Fruit fly (Drosophila melanogaster): ENCODE data around the gene CG44014.

The CG44014 gene

dm6 chr3R:15517113-15517512, 8.4 kb upstream of the CG44014 start:
- TF ChIP-seq CG12605 (GFP tag; IDR thresholded peaks at IDR 0.05) (no peak), CG14655 (GFP tag; optimal IDR thresholded peaks at IDR 0.05) (no peak), CG8159 (tag; optimal IDR thresholded peaks at IDR 0.05) (no peak), CG9948 (tag; optimal IDR thresholded peaks at IDR 0.05) (no peak)

- no peak for TF ChIP-seq rn (GFP tag; IDR thresholded peaks at IDR 0.05)
- no peak for TF ChIP-seq D1 (tag; optimal IDR thresholded peaks at IDR 0.05)
- TF ChIP-seq CG14655 (GFP tag; optimal IDR thresholded peaks at IDR 0.05), result no peak
- TF ChIP-seq CG9948 (tag; optimal IDR thresholded peaks at IDR 0.05), result no peak
- no peak for TF ChIP-seq CG34367 (tag; optimal IDR thresholded peaks at IDR 0.05)
Observed at dm6 chr3R:15513208-15513607, 4.5 kb upstream of the CG44014 start.

- TF ChIP-seq gl (tag; optimal IDR thresholded peaks at IDR 0.05) (no peak), CG14655 (GFP tag; optimal IDR thresholded peaks at IDR 0.05) (no peak), fd96Ca (GFP tag; IDR thresholded peaks at IDR 0.05) (no peak), CG4496 (GFP tag; IDR thresholded peaks at IDR 0.05) (no peak), Ets98B (GFP tag; IDR thresholded peaks at IDR 0.05) (no peak), CG34367 (tag; optimal IDR thresholded peaks at IDR 0.05) (no peak), CG12605 (GFP tag; IDR thresholded peaks at IDR 0.05) (no peak), CG15710 (tag; optimal IDR thresholded peaks at IDR 0.05) (no peak), CG8159 (tag; optimal IDR thresholded peaks at IDR 0.05) (no peak), CG32121 (GFP tag; IDR thresholded peaks at IDR 0.05) (no peak), CG13204 (GFP tag; optimal IDR thresholded peaks at IDR 0.05) (no peak), Pif1B (GFP tag; optimal IDR thresholded peaks at IDR 0.05) (no peak), D1 (tag; optimal IDR thresholded peaks at IDR 0.05) (no peak), Pif1A (GFP tag; optimal IDR thresholded peaks at IDR 0.05) (no peak), EcR (GFP tag; optimal IDR thresholded peaks at IDR 0.05) (no peak)
Observed at dm6 chr3R:15512249-15512648, 3.6 kb upstream of the CG44014 start.

dm6 chr3R:15509817-15510216, 1.1 kb upstream of the CG44014 start, which contains the start of gene CG44013:
Gene CG44013, minus strand, starts transcription at chr3R:15509917.
- TF ChIP-seq Snoo (tag; optimal IDR thresholded peaks at IDR 0.05), result no peak
- no peak for TF ChIP-seq CG14655 (GFP tag; optimal IDR thresholded peaks at IDR 0.05)
- TF ChIP-seq CG10348 (GFP tag; IDR thresholded peaks at IDR 0.05), result no peak
- no peak for TF ChIP-seq fd96Ca (GFP tag; IDR thresholded peaks at IDR 0.05)
- TF ChIP-seq CG13204 (GFP tag; optimal IDR thresholded peaks at IDR 0.05), result no peak
- no peak for TF ChIP-seq Pif1B (GFP tag; optimal IDR thresholded peaks at IDR 0.05)
- no peak for TF ChIP-seq Pif1A (GFP tag; optimal IDR thresholded peaks at IDR 0.05)
- TF ChIP-seq CG17806 (tag; optimal IDR thresholded peaks at IDR 0.05), result no peak
- no peak for TF ChIP-seq CG4496 (GFP tag; IDR thresholded peaks at IDR 0.05)
- TF ChIP-seq rn (GFP tag; IDR thresholded peaks at IDR 0.05), result no peak
- TF ChIP-seq CG15710 (tag; optimal IDR thresholded peaks at IDR 0.05), result no peak
- no peak for TF ChIP-seq gl (tag; optimal IDR thresholded peaks at IDR 0.05)
- no peak for TF ChIP-seq CG12605 (GFP tag; IDR thresholded peaks at IDR 0.05)
- no peak for TF ChIP-seq CG9948 (tag; optimal IDR thresholded peaks at IDR 0.05)

dm6 chr3R:15507760-15508159, 926 bp downstream of the CG44014 start:
- no peak for TF ChIP-seq CG15710 (tag; optimal IDR thresholded peaks at IDR 0.05)
- no peak for TF ChIP-seq CG34367 (tag; optimal IDR thresholded peaks at IDR 0.05)
- no peak for TF ChIP-seq Pif1A (GFP tag; optimal IDR thresholded peaks at IDR 0.05)
- TF ChIP-seq CG9948 (tag; optimal IDR thresholded peaks at IDR 0.05), result no peak
- no peak for TF ChIP-seq CG10348 (GFP tag; IDR thresholded peaks at IDR 0.05)
- no peak for TF ChIP-seq fd96Ca (GFP tag; IDR thresholded peaks at IDR 0.05)
- no peak for TF ChIP-seq Ets98B (GFP tag; IDR thresholded peaks at IDR 0.05)
- no peak for TF ChIP-seq CG14655 (GFP tag; optimal IDR thresholded peaks at IDR 0.05)
- no peak for TF ChIP-seq D1 (tag; optimal IDR thresholded peaks at IDR 0.05)
- no peak for TF ChIP-seq CG8159 (tag; optimal IDR thresholded peaks at IDR 0.05)
- no peak for TF ChIP-seq rn (GFP tag; IDR thresholded peaks at IDR 0.05)
- no peak for TF ChIP-seq CG8301 (tag; optimal IDR thresholded peaks at IDR 0.05)
- no peak for TF ChIP-seq Snoo (tag; optimal IDR thresholded peaks at IDR 0.05)
- TF ChIP-seq CG13204 (GFP tag; optimal IDR thresholded peaks at IDR 0.05), result no peak
- TF ChIP-seq CG32121 (GFP tag; IDR thresholded peaks at IDR 0.05), result no peak
- no peak for TF ChIP-seq EcR (GFP tag; optimal IDR thresholded peaks at IDR 0.05)
- TF ChIP-seq CG4496 (GFP tag; IDR thresholded peaks at IDR 0.05), result no peak

- TF ChIP-seq Pif1A (GFP tag; optimal IDR thresholded peaks at IDR 0.05) (no peak), CG8301 (tag; optimal IDR thresholded peaks at IDR 0.05) (no peak), Snoo (tag; optimal IDR thresholded peaks at IDR 0.05) (no peak), Pif1B (GFP tag; optimal IDR thresholded peaks at IDR 0.05) (no peak), EcR (GFP tag; optimal IDR thresholded peaks at IDR 0.05) (no peak), CG34367 (tag; optimal IDR thresholded peaks at IDR 0.05) (no peak), CG9948 (tag; optimal IDR thresholded peaks at IDR 0.05) (no peak), CG13204 (GFP tag; optimal IDR thresholded peaks at IDR 0.05) (no peak), CG32121 (GFP tag; IDR thresholded peaks at IDR 0.05) (no peak), fd96Ca (GFP tag; IDR thresholded peaks at IDR 0.05) (no peak), CG4496 (GFP tag; IDR thresholded peaks at IDR 0.05) (no peak), CG15710 (tag; optimal IDR thresholded peaks at IDR 0.05) (no peak), CG10348 (GFP tag; IDR thresholded peaks at IDR 0.05) (no peak), D1 (tag; optimal IDR thresholded peaks at IDR 0.05) (no peak), CG17806 (tag; optimal IDR thresholded peaks at IDR 0.05) (no peak)
Observed at dm6 chr3R:15494302-15494701, 14.4 kb downstream of the CG44014 start, which contains the start of gene maca. Gene maca, plus strand, starts transcription at chr3R:15494602.

- no peak for TF ChIP-seq CG4496 (GFP tag; IDR thresholded peaks at IDR 0.05)
- no peak for TF ChIP-seq CG9948 (tag; optimal IDR thresholded peaks at IDR 0.05)
- no peak for TF ChIP-seq EcR (GFP tag; optimal IDR thresholded peaks at IDR 0.05)
- TF ChIP-seq Pif1B (GFP tag; optimal IDR thresholded peaks at IDR 0.05), result no peak
- TF ChIP-seq Pif1A (GFP tag; optimal IDR thresholded peaks at IDR 0.05), result no peak
- no peak for TF ChIP-seq CG13204 (GFP tag; optimal IDR thresholded peaks at IDR 0.05)
- no peak for TF ChIP-seq CG8301 (tag; optimal IDR thresholded peaks at IDR 0.05)
- TF ChIP-seq CG32121 (GFP tag; IDR thresholded peaks at IDR 0.05), result no peak
- no peak for TF ChIP-seq rn (GFP tag; IDR thresholded peaks at IDR 0.05)
- no peak for TF ChIP-seq CG14655 (GFP tag; optimal IDR thresholded peaks at IDR 0.05)
Observed at dm6 chr3R:15493211-15493610, 15.5 kb downstream of the CG44014 start.
